Fruit fly (Drosophila melanogaster): ENCODE results near the gene MED10.

MED10 gene

DNA sequence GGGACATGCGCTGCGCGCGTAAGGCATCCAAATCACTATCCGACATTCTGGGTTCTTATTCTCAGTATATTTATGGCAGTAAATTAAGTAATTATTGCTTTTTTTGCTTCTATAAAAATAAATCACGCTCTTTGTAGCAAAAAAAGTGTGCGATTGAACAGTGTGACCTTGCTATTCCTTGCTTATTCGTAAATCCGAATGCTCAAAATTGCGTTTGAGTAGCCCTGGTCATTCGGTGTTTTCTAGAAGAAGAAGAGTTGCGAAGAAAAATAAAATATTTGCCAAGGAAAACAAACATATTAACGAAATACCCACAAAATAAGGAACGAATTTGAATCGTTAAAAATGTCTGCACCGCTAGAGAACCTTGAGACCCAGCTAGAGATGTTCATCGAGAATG is at the start of gene MED10, which contains the start of gene PDCD-5:
Gene MED10 (plus strand): TSS at position 228 of the 400 bp plus-strand sequence.
Gene PDCD-5 (minus strand): TSS at position 182 of the 400 bp plus-strand sequence.
- peak; percentile 77 for TF ChIP-seq CG9797 (GFP tag; optimal IDR thresholded peaks at IDR 0.05)
- TF ChIP-seq MESR4 (GFP tag; optimal IDR thresholded peaks at IDR 0.05), result peak; percentile 92
- peak; percentile 90 for TF ChIP-seq CG11560 (tag; IDR thresholded peaks at IDR 0.05)
- TF ChIP-seq CG34422 (GFP tag; IDR thresholded peaks at IDR 0.05), result peak; percentile 75; the same call in 1 of the 3 replicates
- peak; percentile 42 for TF ChIP-seq trem (tag; optimal IDR thresholded peaks at IDR 0.05)
- TF ChIP-seq Ets97D (GFP tag; optimal IDR thresholded peaks at IDR 0.05), result peak; percentile 82
- TF ChIP-seq sna (GFP tag; IDR thresholded peaks at IDR 0.05; ENCODE audit: partially characterized antibody), result 0 out of 2 replicates have a peak, but pooled peaks have one; percentile 29
- TF ChIP-seq Sin3A (optimal IDR thresholded peaks at IDR 0.05), result peak; percentile 72
- no peak for TF ChIP-seq CG4854 (GFP tag; optimal IDR thresholded peaks at IDR 0.05)
- peak; percentile 32; the same call in 2 of the 3 replicates for TF ChIP-seq CG6791 (GFP tag; IDR thresholded peaks at IDR 0.05; ENCODE audit: partially characterized antibody)
- TF ChIP-seq CG1603 (tag; optimal IDR thresholded peaks at IDR 0.05), result peak; percentile 83
- peak; percentile 47 for TF ChIP-seq CoRest (tag; optimal IDR thresholded peaks at IDR 0.05)
- peak; percentile 16 for TF ChIP-seq Abd-B (GFP tag; optimal IDR thresholded peaks at IDR 0.05)
- TF ChIP-seq MBD-R2 (GFP tag; IDR thresholded peaks at IDR 0.05), result peak; percentile 96
- TF ChIP-seq onecut (GFP tag; IDR thresholded peaks at IDR 0.05), result no peak
- TF ChIP-seq CG10979 (tag; optimal IDR thresholded peaks at IDR 0.05), result peak; percentile 3
- peak; percentile 59 for TF ChIP-seq bcd (GFP tag; optimal IDR thresholded peaks at IDR 0.05)
- TF ChIP-seq CG13287 (GFP tag; IDR thresholded peaks at IDR 0.05; ENCODE audit: partially characterized antibody), result peak; percentile 36; the same call in 1 of the 2 replicates
- peak; percentile 12 for TF ChIP-seq CG13424 (tag; optimal IDR thresholded peaks at IDR 0.05)
- TF ChIP-seq CG12659 (GFP tag; optimal IDR thresholded peaks at IDR 0.05), result peak; percentile 60
- TF ChIP-seq CG34376 (GFP tag; optimal IDR thresholded peaks at IDR 0.05), result no peak
- no peak for TF ChIP-seq CG4328 (GFP tag; optimal IDR thresholded peaks at IDR 0.05)
- peak in 1 of 2 experiments; percentile 13 for TF ChIP-seq chif (GFP tag; optimal IDR thresholded peaks at IDR 0.05)
- no peak; the same call in 1 of the 2 replicates for TF ChIP-seq E2f2 (GFP tag; IDR thresholded peaks at IDR 0.05)
- no peak for TF ChIP-seq dmrt99B (tag; optimal IDR thresholded peaks at IDR 0.05)
- TF ChIP-seq crp (GFP tag; optimal IDR thresholded peaks at IDR 0.05), result peak in 1 of 2 experiments; percentile 72
- TF ChIP-seq CG4617 (GFP tag; optimal IDR thresholded peaks at IDR 0.05; ENCODE audit: borderline replicate concordance), result peak; percentile 100
- peak; percentile 96 for TF ChIP-seq YL-1 (GFP tag; optimal IDR thresholded peaks at IDR 0.05)
- TF ChIP-seq CG10959 (GFP tag; IDR thresholded peaks at IDR 0.05), result peak; percentile 33; the same call in 1 of the 2 replicates
- peak; percentile 97 for TF ChIP-seq CG7928 (GFP tag; optimal IDR thresholded peaks at IDR 0.05)
- TF ChIP-seq NfI (GFP tag; optimal IDR thresholded peaks at IDR 0.05), result peak; percentile 35
- TF ChIP-seq nmo (GFP tag; optimal IDR thresholded peaks at IDR 0.05), result peak; percentile 70
- TF ChIP-seq sob (GFP tag; IDR thresholded peaks at IDR 0.05), result peak; percentile 44; the same call in 1 of the 2 replicates
- peak; percentile 24 for TF ChIP-seq Hsf (GFP tag; optimal IDR thresholded peaks at IDR 0.05)
- peak; percentile 35 for TF ChIP-seq HmgD (GFP tag; optimal IDR thresholded peaks at IDR 0.05)
- peak; percentile 52 for TF ChIP-seq gro (GFP tag; optimal IDR thresholded peaks at IDR 0.05)
- TF ChIP-seq Bgb (GFP tag; IDR thresholded peaks at IDR 0.05; ENCODE audit: partially characterized antibody), result peak; percentile 28; the same call in 1 of the 2 replicates
- TF ChIP-seq CG13624 (GFP tag; optimal IDR thresholded peaks at IDR 0.05), result peak; percentile 10
- TF ChIP-seq CG3281 (GFP tag; optimal IDR thresholded peaks at IDR 0.05), result peak; percentile 72
- TF ChIP-seq zen (tag; optimal IDR thresholded peaks at IDR 0.05), result peak; percentile 36
- TF ChIP-seq peb (GFP tag; IDR thresholded peaks at IDR 0.05), result no peak
- TF ChIP-seq Sry-δ (GFP tag; optimal IDR thresholded peaks at IDR 0.05), result peak; percentile 57
- peak; percentile 62 for TF ChIP-seq CG17186 (GFP tag; optimal IDR thresholded peaks at IDR 0.05)
- TF ChIP-seq CG32767 (GFP tag; IDR thresholded peaks at IDR 0.05), result no peak
- no peak for TF ChIP-seq CG3407 (GFP tag; optimal IDR thresholded peaks at IDR 0.05)
- no peak for TF ChIP-seq tna (GFP tag; IDR thresholded peaks at IDR 0.05; ENCODE audit: partially characterized antibody)
- peak; percentile 46 for TF ChIP-seq Scr (GFP tag; IDR thresholded peaks at IDR 0.05; ENCODE audit: partially characterized antibody)
- no peak for TF ChIP-seq CG7963 (GFP tag; IDR thresholded peaks at IDR 0.05; ENCODE audit: partially characterized antibody)
- peak; percentile 70 for TF ChIP-seq dm (GFP tag; optimal IDR thresholded peaks at IDR 0.05)

Measured in whole organism, embryonic.